Worm (Caenorhabditis elegans) whole organism, L4 larva: ENCODE data around the gene ZK892.4.

Source experiments
- F49E8.2 ChIP-seq: sonication (generic microtip); optimal IDR thresholded peaks from 2 replicates; lab custom pipeline; 2016; ENCODE audit warnings: missing compliant biosample characterization, mild to moderate bottlenecking, missing genetic modification characterization, borderline replicate concordance
- aly-2 ChIP-seq: sonication (generic microtip); optimal IDR thresholded peaks from 2 replicates; lab custom pipeline; 2018; ENCODE audit warnings: missing biosample characterization, missing genetic modification characterization
- dmd-9 ChIP-seq: fragments of 200-800 bp; sonication (Bioruptor generic); IDR thresholded peaks from 2 replicates; pipeline ENCODE4 v1.3.6; 2022; ENCODE audit warnings: missing genetic modification reagents, missing genetic modification characterization, missing compliant biosample characterization
- egl-27 ChIP-seq: sonication (generic microtip); optimal IDR thresholded peaks from 3 replicates; lab custom pipeline; 2017; ENCODE audit warnings: missing biosample characterization, missing genetic modification reagents, missing genetic modification characterization
- fkh-10 ChIP-seq: fragments of 150-350 bp; optimal IDR thresholded peaks from 2 replicates; lab custom pipeline; 2014; ENCODE audit warnings: missing biosample characterization, missing genetic modification reagents, missing genetic modification characterization
- nhr-237 ChIP-seq: sonication (generic microtip); optimal IDR thresholded peaks from 2 replicates; lab custom pipeline; 2017; ENCODE audit warnings: missing biosample characterization, missing genetic modification characterization
- pqm-1 ChIP-seq: sonication (generic microtip); optimal IDR thresholded peaks from 2 replicates; lab custom pipeline; 2017; ENCODE audit warnings: missing biosample characterization, missing genetic modification characterization
- snpc-4 ChIP-seq: fragments of 150-350 bp; optimal IDR thresholded peaks from 2 replicates; lab custom pipeline; 2014; ENCODE audit warnings: missing biosample characterization, missing genetic modification characterization
- unc-62 ChIP-seq, 3 experiments: fragments of 150-350 bp in 1 of 3; sonication (generic microtip); optimal IDR thresholded peaks in 2 of 3; peaks in 1 of 3; 1 replicate in 1 of 3; 2 replicates in 2 of 3; lab custom pipeline; 2014 to 2017; ENCODE audit warnings: missing biosample characterization in 3 of 3, missing genetic modification characterization in 3 of 3, missing genetic modification reagents in 3 of 3, missing genotype in 1 of 3
- zag-1 ChIP-seq: fragments of 150-350 bp; optimal IDR thresholded peaks from 2 replicates; lab custom pipeline; 2014; ENCODE audit warnings: missing biosample characterization, missing genetic modification characterization
- zfp-3 ChIP-seq: fragments of 200-800 bp; sonication (Bioruptor generic); conservative IDR thresholded peaks from 2 replicates; pipeline ENCODE4 v1.3.6; 2022; ENCODE audit warnings: missing genetic modification reagents, missing genetic modification characterization, missing compliant biosample characterization

- TF ChIP-seq nhr-237 (tag; lab: Kevin White, UChicago) (no peak), aly-2 (tag; lab: Kevin White, UChicago) (no peak), fkh-10 (GFP tag; lab: Kevin White, UChicago) (no peak), zfp-3 (no peak), unc-62 (GFP tag; optimal IDR thresholded peaks at IDR 0.05 in 1 of 2; lab: Kevin White, UChicago) (peak in 1 of 2 experiments; percentile 20), unc-62 (tag; optimal IDR thresholded peaks at IDR 0.05; lab: Kevin White, UChicago) (no peak), dmd-9 (GFP tag; lab: Robert Waterston, UW) (no peak), zag-1 (no peak), pqm-1 (peak; percentile 91), snpc-4 (tag; lab: Kevin White, UChicago) (no peak), F49E8.2 (no peak), egl-27 (tag; lab: Kevin White, UChicago) (no peak)
These were observed 5.3 kb upstream of the ZK892.4 start, which contains the start of gene nlt-1 for ce11 chrII:10001065-10001464.
